Worm (Caenorhabditis elegans) whole organism, late embryonic: ENCODE results near the gene sre-32.

Source experiments
- K02D7.2 ChIP-seq: sonication (generic microtip); optimal IDR thresholded peaks from 2 replicates; lab custom pipeline; 2017; ENCODE audit warnings: mild to moderate bottlenecking, missing genetic modification characterization, missing compliant biosample characterization
- K09A11.1 ChIP-seq: sonication (generic microtip); optimal IDR thresholded peaks from 2 replicates; lab custom pipeline; 2017; ENCODE audit warnings: antibody characterized with exemption, mild to moderate bottlenecking, missing genetic modification characterization, missing compliant biosample characterization; ENCODE audit not compliant: insufficient read depth
- ahr-1 ChIP-seq: sonication (generic microtip); optimal IDR thresholded peaks from 2 replicates; lab custom pipeline; 2016; ENCODE audit warnings: missing genetic modification characterization, missing compliant biosample characterization
- ama-1 ChIP-seq: fragments of 150-350 bp; optimal IDR thresholded peaks from 2 replicates; lab custom pipeline; 2014
- ceh-14 ChIP-seq: sonication (generic microtip); optimal IDR thresholded peaks from 2 replicates; lab custom pipeline; 2016; ENCODE audit warnings: missing genotype, missing genetic modification characterization, missing compliant biosample characterization
- ceh-19 ChIP-seq: fragments of 200-800 bp; sonication (Bioruptor generic); optimal IDR thresholded peaks from 2 replicates; lab custom pipeline; 2018; ENCODE audit warnings: mild to moderate bottlenecking, missing genetic modification characterization, missing compliant biosample characterization
- ceh-22 ChIP-seq: sonication (generic microtip); optimal IDR thresholded peaks from 2 replicates; lab custom pipeline; 2017; ENCODE audit warnings: missing biosample characterization, missing genetic modification characterization
- ceh-31 ChIP-seq: sonication (generic microtip); optimal IDR thresholded peaks from 2 replicates; lab custom pipeline; 2016; ENCODE audit warnings: missing genetic modification characterization, missing compliant biosample characterization
- elt-4 ChIP-seq: sonication (generic microtip); optimal IDR thresholded peaks from 2 replicates; lab custom pipeline; 2016; ENCODE audit warnings: missing genetic modification characterization, missing compliant biosample characterization
- ets-4 ChIP-seq: sonication (generic microtip); optimal IDR thresholded peaks from 2 replicates; lab custom pipeline; 2016; ENCODE audit warnings: missing genetic modification characterization, missing compliant biosample characterization
- eyg-1 ChIP-seq: sonication (generic microtip); optimal IDR thresholded peaks from 2 replicates; lab custom pipeline; 2016; ENCODE audit warnings: missing genotype, missing genetic modification characterization, missing compliant biosample characterization
- fkh-10 ChIP-seq: fragments of 150-350 bp; optimal IDR thresholded peaks from 2 replicates; lab custom pipeline; 2014; ENCODE audit warnings: missing biosample characterization, missing genetic modification reagents, missing genetic modification characterization
- hlh-15 ChIP-seq: sonication (generic microtip); optimal IDR thresholded peaks from 2 replicates; lab custom pipeline; 2016; ENCODE audit warnings: missing genetic modification characterization, missing compliant biosample characterization
- hlh-30 ChIP-seq: sonication (generic microtip); optimal IDR thresholded peaks from 2 replicates; lab custom pipeline; 2017; ENCODE audit warnings: antibody characterized with exemption, missing genetic modification characterization, missing compliant biosample characterization; ENCODE audit not compliant: insufficient read depth
- hlh-6 ChIP-seq: sonication (generic microtip); optimal IDR thresholded peaks from 2 replicates; lab custom pipeline; 2016; ENCODE audit warnings: missing genotype, missing genetic modification characterization, missing compliant biosample characterization
- lin-11 ChIP-seq: fragments of 200-800 bp; sonication (Bioruptor generic); optimal IDR thresholded peaks from 2 replicates; lab custom pipeline; 2018; ENCODE audit warnings: mild to moderate bottlenecking, missing genetic modification characterization, missing compliant biosample characterization
- madf-2 ChIP-seq: sonication (generic microtip); optimal IDR thresholded peaks from 2 replicates; lab custom pipeline; 2017; ENCODE audit warnings: missing genetic modification characterization, missing compliant biosample characterization
- odd-2 ChIP-seq: sonication (generic microtip); optimal IDR thresholded peaks from 2 replicates; lab custom pipeline; 2017; ENCODE audit warnings: antibody characterized with exemption, mild to moderate bottlenecking, missing genetic modification characterization, missing compliant biosample characterization
- pag-3 ChIP-seq: sonication (generic microtip); optimal IDR thresholded peaks from 2 replicates; lab custom pipeline; 2016; ENCODE audit warnings: missing compliant biosample characterization, missing genetic modification characterization, borderline replicate concordance
- rnt-1 ChIP-seq: sonication (generic microtip); optimal IDR thresholded peaks from 2 replicates; lab custom pipeline; 2016; ENCODE audit warnings: missing genetic modification characterization, missing compliant biosample characterization
- sox-2 ChIP-seq: fragments of 200-800 bp; sonication (Bioruptor generic); IDR thresholded peaks from 2 replicates; pipeline ENCODE4 v1.3.6; 2022; ENCODE audit warnings: missing genetic modification reagents, missing genetic modification characterization, missing compliant biosample characterization
- sox-4 ChIP-seq: sonication (generic microtip); optimal IDR thresholded peaks from 2 replicates; lab custom pipeline; 2017; ENCODE audit warnings: mild to moderate bottlenecking, missing genetic modification characterization, inconsistent platforms, missing compliant biosample characterization
- syd-9 ChIP-seq: sonication (generic microtip); optimal IDR thresholded peaks from 2 replicates; lab custom pipeline; 2016; ENCODE audit warnings: mild to moderate bottlenecking, missing genetic modification characterization, moderate library complexity, missing compliant biosample characterization
- tbx-2 ChIP-seq: sonication (generic microtip); optimal IDR thresholded peaks from 2 replicates; lab custom pipeline; 2016; ENCODE audit warnings: missing genetic modification characterization, missing compliant biosample characterization
- tbx-7 ChIP-seq: sonication (generic microtip); optimal IDR thresholded peaks from 2 replicates; lab custom pipeline; 2016; ENCODE audit warnings: missing genotype, missing genetic modification characterization, missing compliant biosample characterization
- unc-3 ChIP-seq, 2 experiments: fragments of 200-800 bp in 1 of 2; sonication (Bioruptor generic) in 1 of 2; sonication (generic microtip) in 1 of 2; conservative IDR thresholded peaks in 1 of 2; optimal IDR thresholded peaks in 1 of 2; 2 replicates each; pipeline versions ENCODE4 v1.3.6 to Lab custom; 2016 to 2022; ENCODE audit warnings: missing compliant biosample characterization in 2 of 2, missing genetic modification characterization in 2 of 2, missing genetic modification reagents in 1 of 2
- unc-55 ChIP-seq: sonication (generic microtip); optimal IDR thresholded peaks from 2 replicates; lab custom pipeline; 2017; ENCODE audit warnings: missing biosample characterization, missing genetic modification reagents, missing genetic modification characterization

The sre-32 gene

ce11 chrII:12412417-12412816 is 44.1 kb downstream of the sre-32 start, which contains the start of gene Y57A10C.1:
TSS of gene Y57A10C.1 (minus strand) at chrII:12412517.
- no peak for TF ChIP-seq unc-55 (GFP tag; lab: Kevin White, UChicago)
- no peak for TF ChIP-seq tbx-2 (tag; lab: Kevin White, UChicago)
- no peak for TF ChIP-seq hlh-15 (tag; lab: Kevin White, UChicago)

ce11 chrII:12410107-12410506 is 46.4 kb downstream of the sre-32 start, which contains the start of gene F57G9.3:
TSS of gene F57G9.3 (minus strand) at chrII:12410207.
- TF ChIP-seq sox-4 (tag; lab: Kevin White, UChicago) (no peak), hlh-30 (tag; lab: Kevin White, UChicago) (no peak), ceh-31 (no peak), ets-4 (tag; lab: Kevin White, UChicago) (no peak), K09A11.1 (no peak), ama-1 (lab: Kevin White, UChicago) (no peak)

- TF ChIP-seq elt-4 (tag; lab: Kevin White, UChicago) (no peak), unc-3 (GFP tag; conservative IDR thresholded peaks at IDR 0.05; lab: Robert Waterston, UW) (no peak), unc-3 (tag; optimal IDR thresholded peaks at IDR 0.05; lab: Kevin White, UChicago) (no peak), ceh-14 (tag; lab: Kevin White, UChicago) (no peak), lin-11 (tag; lab: Kevin White, UChicago) (no peak), sox-2 (GFP tag; lab: Robert Waterston, UW) (no peak), hlh-6 (tag; lab: Kevin White, UChicago) (no peak), K02D7.2 (tag; lab: Kevin White, UChicago) (no peak), fkh-10 (no peak), syd-9 (tag; lab: Kevin White, UChicago) (no peak), pag-3 (no peak), rnt-1 (no peak), tbx-7 (tag; lab: Kevin White, UChicago) (no peak)
- TF ChIP-seq, all 69 proteins: peak for 0
Observed at ce11 chrII:12408717-12409116, 47.8 kb downstream of the sre-32 start, which contains the start of gene sre-31. TSS of gene sre-31 (minus strand) at chrII:12408817.

ce11 chrII:12406394-12406793 is 50.1 kb downstream of the sre-32 start, which contains the start of gene sre-30:
TSS of gene sre-30 (minus strand) at chrII:12406494.
- TF ChIP-seq madf-2 (tag; lab: Kevin White, UChicago) (no peak), fkh-10 (no peak), ceh-19 (GFP tag; lab: Kevin White, UChicago) (no peak), ahr-1 (tag; lab: Kevin White, UChicago) (no peak), odd-2 (no peak), eyg-1 (tag; lab: Kevin White, UChicago) (no peak), ceh-22 (no peak)
